Fruit fly (Drosophila melanogaster) whole organism, adult: Measurements from ENCODE around the gene spri.

Experiments
- cnc ChIP-seq, 2 experiments: fragments of >200 bp; optimal IDR thresholded peaks; 2 replicates each; lab custom pipeline; 2017
- kay ChIP-seq: fragments of 200-800 bp; sonication (Bioruptor generic); peaks from one replicate; lab custom pipeline; 2016; ENCODE audit warnings: missing biosample characterization, missing genetic modification characterization, borderline replicate concordance
- pad ChIP-seq: fragments of 200-800 bp; sonication (Bioruptor generic); optimal IDR thresholded peaks from 3 replicates; lab custom pipeline; 2017; ENCODE audit warnings: missing biosample characterization, missing genetic modification characterization, mild to moderate bottlenecking, moderate library complexity, missing genetic modification reagents

- no peak for TF ChIP-seq kay
- no peak for TF ChIP-seq pad (GFP tag; lab: Kevin White, UChicago)
- no peak for TF ChIP-seq cnc (optimal IDR thresholded peaks at IDR 0.05; lab: Kevin White, UChicago)
Observed at dm6 chrX:10549050-10549449, 36.2 kb downstream of the spri start.
